Worm (Caenorhabditis elegans): ENCODE data around the gene T12A7.10.
A peak's percentile ranks its signal among the peaks of the same experiment; 100 is the strongest.

Gene T12A7.10

DNA sequence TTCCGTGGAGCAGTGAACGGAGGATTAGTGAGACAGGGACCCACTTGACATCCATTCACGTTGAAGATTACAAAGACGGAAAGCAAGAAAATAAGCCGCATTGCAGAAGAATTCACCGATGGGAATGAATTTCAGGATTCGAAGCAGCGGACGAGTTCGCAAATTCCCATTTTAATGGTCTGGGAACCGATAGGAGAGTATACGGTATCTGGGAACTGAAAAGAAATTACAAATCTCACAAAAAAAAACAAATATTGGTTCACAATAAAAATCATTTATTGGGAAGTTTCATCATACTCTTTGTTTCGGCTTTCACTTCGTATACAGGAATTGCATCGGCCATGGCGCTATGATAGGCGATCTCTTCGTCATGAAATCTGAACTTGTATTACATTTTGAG, at the start of gene T12A7.10:
Gene T12A7.10 (minus strand): TSS at position 101 of the 400 bp plus-strand sequence.
- no peak for TF ChIP-seq ztf-4 (tag; optimal IDR thresholded peaks at IDR 0.05)
- TF ChIP-seq nhr-71 (tag; optimal IDR thresholded peaks at IDR 0.05): no peak
- no peak for TF ChIP-seq nhr-90 (tag; optimal IDR thresholded peaks at IDR 0.05; ENCODE audit: poor library complexity)
- no peak for TF ChIP-seq nhr-12 (tag; optimal IDR thresholded peaks at IDR 0.05)
- no peak for TF ChIP-seq ceh-90 (tag; optimal IDR thresholded peaks at IDR 0.05)
- no peak for TF ChIP-seq mab-9 (GFP tag; IDR thresholded peaks at IDR 0.05)
- TF ChIP-seq tbx-2 (tag; optimal IDR thresholded peaks at IDR 0.05): no peak
- TF ChIP-seq sox-4 (tag; optimal IDR thresholded peaks at IDR 0.05): no peak
- TF ChIP-seq efl-1 (optimal IDR thresholded peaks at IDR 0.05): no peak
- peak in 1 of 2 experiments; percentile 0 for TF ChIP-seq efl-1 (GFP tag; optimal IDR thresholded peaks at IDR 0.05 in 1 of 2)
- no peak for TF ChIP-seq efl-3 (GFP tag; optimal IDR thresholded peaks at IDR 0.05)
- no peak for TF ChIP-seq nhr-19 (GFP tag; conservative IDR thresholded peaks at IDR 0.05)
- TF ChIP-seq nhr-85 (tag): peak; percentile 42
- no peak for TF ChIP-seq rnt-1 (tag; optimal IDR thresholded peaks at IDR 0.05)
- TF ChIP-seq pag-3 (tag; optimal IDR thresholded peaks at IDR 0.05; ENCODE audit: borderline replicate concordance, insufficient read depth): no peak
- TF ChIP-seq ama-1 (optimal IDR thresholded peaks at IDR 0.05): no peak
- TF ChIP-seq snu-23 (GFP tag; optimal IDR thresholded peaks at IDR 0.05): no peak
- no peak for TF ChIP-seq nhr-77 (tag; optimal IDR thresholded peaks at IDR 0.05)

DNA sequence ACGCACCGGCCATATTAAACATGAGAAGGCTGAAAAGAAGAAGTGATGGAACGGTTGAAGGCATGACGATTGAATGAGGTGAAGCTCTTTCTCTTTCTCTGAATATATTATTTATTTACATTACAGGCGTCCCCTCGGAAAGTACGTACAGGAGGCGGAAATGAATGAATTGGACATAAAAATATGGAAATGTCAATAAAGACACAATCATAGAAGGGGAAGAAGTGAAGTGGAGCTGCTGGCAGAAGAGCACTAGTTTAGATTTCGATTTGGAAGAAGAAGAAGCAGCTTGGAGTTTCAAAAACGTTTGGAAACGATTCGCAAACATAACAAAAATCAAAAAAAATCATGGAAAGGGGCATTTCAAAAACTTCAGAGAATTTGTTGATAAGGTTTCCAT, 49.1 kb upstream of the T12A7.10 start, which contains the start of gene H01G02.1:
Gene H01G02.1 (minus strand): TSS at position 101 of the 400 bp plus-strand sequence.
- no peak for TF ChIP-seq ces-1 (GFP tag; optimal IDR thresholded peaks at IDR 0.05)
- no peak for TF ChIP-seq fkh-4 (tag; optimal IDR thresholded peaks at IDR 0.05; ENCODE audit: borderline replicate concordance)
- TF ChIP-seq pqm-1 (tag; optimal IDR thresholded peaks at IDR 0.05): no peak
- TF ChIP-seq sox-4 (tag; optimal IDR thresholded peaks at IDR 0.05): no peak
- no peak for TF ChIP-seq hpl-2 (GFP tag; optimal IDR thresholded peaks at IDR 0.05)
- TF ChIP-seq isw-1 (GFP tag; IDR thresholded peaks at IDR 0.05): no peak
- TF ChIP-seq nhr-77 (tag; optimal IDR thresholded peaks at IDR 0.05): no peak
- TF ChIP-seq swsn-7 (tag; optimal IDR thresholded peaks at IDR 0.05): no peak
- TF ChIP-seq egl-27 (tag; optimal IDR thresholded peaks at IDR 0.05): no peak
- no peak for TF ChIP-seq lsy-2 (tag; optimal IDR thresholded peaks at IDR 0.05)
- no peak for TF ChIP-seq ceh-8 (GFP tag; optimal IDR thresholded peaks at IDR 0.05)
- no peak for TF ChIP-seq hlh-17 (GFP tag; optimal IDR thresholded peaks at IDR 0.05; ENCODE audit: borderline replicate concordance)

DNA sequence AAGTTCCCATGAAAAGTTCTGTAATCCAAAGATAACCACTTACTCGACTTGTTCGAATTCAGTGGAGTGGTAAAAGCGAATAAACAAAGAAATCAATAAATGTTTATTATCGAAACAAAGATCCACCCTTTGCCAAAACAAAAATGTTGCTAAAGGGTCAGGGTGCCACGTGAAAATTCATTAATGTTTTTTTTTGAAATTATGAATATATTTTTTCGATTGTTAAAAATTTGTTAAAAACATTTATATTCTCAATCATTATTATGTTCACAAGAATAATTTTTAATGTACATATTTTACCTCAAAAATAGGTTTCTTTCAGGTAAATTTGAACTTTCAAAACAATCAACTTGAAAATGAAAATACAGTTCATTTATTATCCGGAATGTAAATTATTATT, 48.1 kb upstream of the T12A7.10 start, which contains the start of gene H01G02.4:
Gene H01G02.4 (minus strand): TSS at position 101 of the 400 bp plus-strand sequence.
- TF ChIP-seq sptf-1 (tag; optimal IDR thresholded peaks at IDR 0.05) (no peak), egl-13 (tag; optimal IDR thresholded peaks at IDR 0.05) (no peak)

DNA sequence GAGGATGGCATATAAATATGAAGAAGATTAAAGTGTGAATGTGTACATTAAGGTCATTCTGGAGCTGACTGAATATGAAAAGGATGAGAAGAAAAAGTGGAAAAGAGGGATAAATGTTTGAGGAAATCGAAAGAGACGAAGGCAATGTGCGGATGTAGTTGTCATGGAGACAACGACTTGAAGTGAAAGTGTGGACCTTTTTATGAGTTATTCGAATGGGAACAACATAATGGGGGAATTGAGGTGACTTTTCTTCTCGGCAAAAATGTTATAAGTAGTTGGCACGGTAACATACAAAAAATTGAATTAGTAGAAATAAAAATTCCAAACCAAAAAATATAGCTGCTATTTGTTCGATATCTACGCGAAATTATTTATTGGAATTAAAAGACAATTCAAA, 46.2 kb upstream of the T12A7.10 start, which contains the start of gene dyf-18:
Gene dyf-18 (minus strand): TSS at position 101 of the 400 bp plus-strand sequence.
- TF ChIP-seq ets-5 (GFP tag; IDR thresholded peaks at IDR 0.05): no peak
- no peak for TF ChIP-seq sup-37 (GFP tag; optimal IDR thresholded peaks at IDR 0.05)
- TF ChIP-seq zag-1 (tag; optimal IDR thresholded peaks at IDR 0.05): no peak
- no peak for TF ChIP-seq elt-3 (tag; optimal IDR thresholded peaks at IDR 0.05)
- no peak for TF ChIP-seq nhr-19 (GFP tag; conservative IDR thresholded peaks at IDR 0.05)
- no peak for TF ChIP-seq mep-1 (tag; optimal IDR thresholded peaks at IDR 0.05)

DNA sequence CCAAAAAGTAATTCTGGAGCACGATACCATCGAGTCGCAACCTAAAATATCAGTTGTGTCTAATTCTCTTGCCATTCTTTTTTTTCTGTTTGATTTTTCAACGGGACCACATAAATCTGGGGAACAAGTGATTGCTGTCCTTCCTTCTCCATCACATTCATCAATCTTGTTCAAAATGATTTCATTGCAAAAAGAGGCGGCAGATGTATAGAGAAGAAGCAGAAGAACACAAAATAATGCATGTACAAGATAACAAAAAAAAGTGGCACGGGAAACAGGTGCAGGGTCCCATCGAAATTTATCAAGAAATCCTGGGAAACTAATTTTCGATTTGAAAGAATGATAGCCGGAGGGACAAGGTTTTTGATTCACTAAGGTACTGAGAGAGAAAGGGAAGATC, 44.3 kb upstream of the T12A7.10 start:
- TF ChIP-seq nhr-85 (tag) (no peak), jun-1 (tag; optimal IDR thresholded peaks at IDR 0.05) (no peak), pax-3 (tag; optimal IDR thresholded peaks at IDR 0.05) (no peak), unc-62 (GFP tag; optimal IDR thresholded peaks at IDR 0.05) (no peak), lsy-2 (tag; optimal IDR thresholded peaks at IDR 0.05) (no peak), rnt-1 (tag; optimal IDR thresholded peaks at IDR 0.05) (peak; percentile 36), nhr-84 (tag; optimal IDR thresholded peaks at IDR 0.05) (no peak), nhr-71 (tag; optimal IDR thresholded peaks at IDR 0.05) (peak; percentile 52), lin-14 (GFP tag; optimal IDR thresholded peaks at IDR 0.05) (peak; percentile 72), C04F5.9 (tag; optimal IDR thresholded peaks at IDR 0.05) (no peak), pag-3 (tag; optimal IDR thresholded peaks at IDR 0.05; ENCODE audit: borderline replicate concordance, insufficient read depth) (peak; percentile 63)

Data from whole organism, L1 larva.